Fruit fly (Drosophila melanogaster) whole organism, prepupa: ENCODE results near the gene Gyc89Da.
A peak's percentile ranks its signal among the peaks of the same experiment; 100 is the strongest.

ENCODE experiments used
- Blimp-1 ChIP-seq: fragments of 200-800 bp; sonication (Bioruptor generic); optimal IDR thresholded peaks from 3 replicates; lab custom pipeline; 2017; ENCODE audit warnings: missing biosample characterization, missing genetic modification characterization, mild to moderate bottlenecking, moderate library complexity, missing genetic modification reagents
- CG10631 ChIP-seq: fragments of 200-800 bp; sonication (Bioruptor generic); optimal IDR thresholded peaks from 2 replicates; lab custom pipeline; 2016; ENCODE audit warnings: missing biosample characterization, missing genetic modification characterization
- CG11294 ChIP-seq: fragments of 200-800 bp; sonication (Bioruptor generic); IDR thresholded peaks from 2 replicates; pipeline ENCODE4 v1.3.6; 2022; ENCODE audit warnings: missing biosample characterization, missing genetic modification characterization
- CG11762 ChIP-seq: fragments of 200-800 bp; sonication (Bioruptor generic); optimal IDR thresholded peaks from 3 replicates; lab custom pipeline; 2016; ENCODE audit warnings: missing biosample characterization, missing genetic modification characterization; ENCODE audit not compliant: insufficient read depth
- CG15336 ChIP-seq: fragments of 200-800 bp; sonication (Bioruptor generic); IDR thresholded peaks from 2 replicates; pipeline ENCODE4 v1.3.6; 2022; ENCODE audit warnings: missing biosample characterization, missing genetic modification characterization
- CG1621 ChIP-seq: fragments of 200-800 bp; sonication (Bioruptor generic); optimal IDR thresholded peaks from 3 replicates; lab custom pipeline; 2018; ENCODE audit warnings: missing biosample characterization, mild to moderate bottlenecking, missing genetic modification characterization
- CG16779 ChIP-seq: fragments of 200-800 bp; sonication (Bioruptor generic); optimal IDR thresholded peaks from 3 replicates; lab custom pipeline; 2017; ENCODE audit warnings: missing biosample characterization, mild to moderate bottlenecking, missing genetic modification characterization
- CG31627 ChIP-seq: fragments of 200-800 bp; sonication (Bioruptor generic); optimal IDR thresholded peaks from 3 replicates; lab custom pipeline; 2016; ENCODE audit warnings: missing biosample characterization, missing genetic modification characterization
- CG34406 ChIP-seq: fragments of 200-800 bp; sonication (Bioruptor generic); optimal IDR thresholded peaks from 3 replicates; lab custom pipeline; 2016; ENCODE audit warnings: missing biosample characterization, missing genetic modification characterization
- CG3919 ChIP-seq: fragments of 200-800 bp; sonication (Bioruptor generic); optimal IDR thresholded peaks from 3 replicates; lab custom pipeline; 2016; ENCODE audit warnings: missing biosample characterization, missing genetic modification characterization
- CG4318 ChIP-seq: fragments of 200-800 bp; sonication (Bioruptor generic); optimal IDR thresholded peaks from 3 replicates; lab custom pipeline; 2017; ENCODE audit warnings: missing biosample characterization, mild to moderate bottlenecking, missing genetic modification characterization
- CG6163 ChIP-seq: fragments of 200-800 bp; sonication (Bioruptor generic); IDR thresholded peaks from 3 replicates; pipeline ENCODE4 v1.3.6; 2022; ENCODE audit warnings: missing biosample characterization, missing genetic modification characterization
- CG6276 ChIP-seq: fragments of 200-800 bp; sonication (Bioruptor generic); optimal IDR thresholded peaks from 2 replicates; lab custom pipeline; 2017; ENCODE audit warnings: missing biosample characterization, mild to moderate bottlenecking, missing genetic modification characterization
- CG6792 ChIP-seq: fragments of 200-800 bp; sonication (Bioruptor generic); optimal IDR thresholded peaks from 3 replicates; lab custom pipeline; 2016; ENCODE audit warnings: missing biosample characterization, missing genetic modification characterization
- CG6854 ChIP-seq: fragments of 200-800 bp; sonication (Bioruptor generic); optimal IDR thresholded peaks from 2 replicates; lab custom pipeline; 2017; ENCODE audit warnings: missing biosample characterization, mild to moderate bottlenecking, missing genetic modification characterization
- CG7368 ChIP-seq: fragments of 200-800 bp; sonication (Bioruptor generic); optimal IDR thresholded peaks from 3 replicates; lab custom pipeline; 2016; ENCODE audit warnings: missing biosample characterization, missing genetic modification characterization
- CG8319 ChIP-seq: fragments of 200-800 bp; sonication (Bioruptor generic); optimal IDR thresholded peaks from 3 replicates; lab custom pipeline; 2016; ENCODE audit warnings: missing biosample characterization, missing genetic modification characterization
- CG9139 ChIP-seq: fragments of 200-800 bp; sonication (Bioruptor generic); optimal IDR thresholded peaks from 3 replicates; lab custom pipeline; 2017; ENCODE audit warnings: missing biosample characterization, mild to moderate bottlenecking, missing genetic modification characterization
- Eip78C ChIP-seq: fragments of 200-800 bp; sonication (Bioruptor generic); peaks from one replicate; lab custom pipeline; 2016; ENCODE audit warnings: missing biosample characterization, missing genetic modification characterization
- Eip93F ChIP-seq: fragments of 200-800 bp; sonication (Bioruptor generic); optimal IDR thresholded peaks from 2 replicates; lab custom pipeline; 2016; ENCODE audit warnings: missing biosample characterization, mild to moderate bottlenecking, missing genetic modification characterization
- Ets21C ChIP-seq: fragments of 200-800 bp; sonication (Bioruptor generic); optimal IDR thresholded peaks from 3 replicates; lab custom pipeline; 2016; ENCODE audit warnings: missing biosample characterization, missing genetic modification characterization
- Ets96B ChIP-seq: fragments of 200-800 bp; optimal IDR thresholded peaks from 2 replicates; lab custom pipeline; 2019; ENCODE audit warnings: missing biosample characterization, mild to moderate bottlenecking, missing genetic modification characterization, moderate library complexity
- Gug ChIP-seq: fragments of 200-800 bp; sonication (Bioruptor generic); IDR thresholded peaks from 2 replicates; pipeline ENCODE4 v1.3.6; 2022; ENCODE audit warnings: missing biosample characterization, missing genetic modification characterization
- Hr39 ChIP-seq: fragments of 200-800 bp; sonication (Bioruptor generic); optimal IDR thresholded peaks from 2 replicates; lab custom pipeline; 2016; ENCODE audit warnings: missing biosample characterization, missing genetic modification characterization
- Hr4 ChIP-seq: fragments of 200-800 bp; sonication (Bioruptor generic); optimal IDR thresholded peaks from 3 replicates; lab custom pipeline; 2016; ENCODE audit warnings: missing biosample characterization, missing genetic modification characterization
- Lpt ChIP-seq: fragments of 200-800 bp; sonication (Bioruptor generic); optimal IDR thresholded peaks from 3 replicates; lab custom pipeline; 2016; ENCODE audit warnings: missing biosample characterization, missing genetic modification characterization
- Met ChIP-seq: fragments of 200-800 bp; sonication (Bioruptor generic); optimal IDR thresholded peaks from 3 replicates; lab custom pipeline; 2016; ENCODE audit warnings: missing biosample characterization, missing genetic modification characterization
- OdsH ChIP-seq: fragments of 200-800 bp; sonication (Bioruptor generic); optimal IDR thresholded peaks from 3 replicates; lab custom pipeline; 2016; ENCODE audit warnings: missing biosample characterization, missing genetic modification characterization
- Smox ChIP-seq: fragments of 200-800 bp; sonication (Bioruptor generic); optimal IDR thresholded peaks from 3 replicates; lab custom pipeline; 2016; ENCODE audit warnings: missing biosample characterization, missing genetic modification characterization
- Sox102F ChIP-seq: fragments of 200-800 bp; sonication (Bioruptor generic); optimal IDR thresholded peaks from 2 replicates; lab custom pipeline; 2016; ENCODE audit warnings: missing biosample characterization, mild to moderate bottlenecking, missing genetic modification characterization
- Sox14 ChIP-seq: fragments of 200-800 bp; sonication (Bioruptor generic); optimal IDR thresholded peaks from 3 replicates; lab custom pipeline; 2016; ENCODE audit warnings: missing biosample characterization, missing genetic modification characterization
- achi ChIP-seq: fragments of 200-800 bp; sonication (Bioruptor generic); optimal IDR thresholded peaks from 3 replicates; lab custom pipeline; 2016; ENCODE audit warnings: missing biosample characterization, missing genetic modification characterization
- acj6 ChIP-seq: fragments of 200-800 bp; sonication (Bioruptor generic); optimal IDR thresholded peaks from 3 replicates; lab custom pipeline; 2016; ENCODE audit warnings: missing biosample characterization, missing genetic modification characterization
- cyc ChIP-seq: fragments of 200-800 bp; sonication (Bioruptor generic); optimal IDR thresholded peaks from 3 replicates; lab custom pipeline; 2016; ENCODE audit warnings: missing biosample characterization, missing genetic modification characterization
- dac ChIP-seq: fragments of 200-800 bp; sonication (Bioruptor generic); optimal IDR thresholded peaks from 2 replicates; lab custom pipeline; 2017; ENCODE audit warnings: missing biosample characterization, mild to moderate bottlenecking, missing genetic modification characterization
- dsx ChIP-seq: fragments of 200-800 bp; optimal IDR thresholded peaks from 3 replicates; lab custom pipeline; 2019; ENCODE audit warnings: missing biosample characterization, mild to moderate bottlenecking, missing genetic modification characterization, moderate library complexity; ENCODE audit not compliant: poor library complexity, severe bottlenecking
- eg ChIP-seq: fragments of 200-800 bp; sonication (Bioruptor generic); IDR thresholded peaks from 3 replicates; pipeline ENCODE4 v1.3.6; 2022; ENCODE audit warnings: missing biosample characterization, missing genetic modification characterization
- esn ChIP-seq: fragments of 200-800 bp; sonication (Bioruptor generic); optimal IDR thresholded peaks from 2 replicates; lab custom pipeline; 2016; ENCODE audit warnings: missing biosample characterization, mild to moderate bottlenecking, missing genetic modification characterization, moderate library complexity
- fd59A ChIP-seq: fragments of 200-800 bp; sonication (Bioruptor generic); optimal IDR thresholded peaks from 2 replicates; lab custom pipeline; 2017; ENCODE audit warnings: missing biosample characterization, mild to moderate bottlenecking, missing genetic modification characterization, missing genetic modification reagents
- fkh ChIP-seq: fragments of 200-800 bp; sonication (Bioruptor generic); optimal IDR thresholded peaks from 3 replicates; lab custom pipeline; 2017; ENCODE audit warnings: missing biosample characterization, mild to moderate bottlenecking, missing genetic modification characterization, moderate library complexity
- lz ChIP-seq: fragments of 200-800 bp; sonication (Bioruptor generic); optimal IDR thresholded peaks from 3 replicates; lab custom pipeline; 2016; ENCODE audit warnings: missing biosample characterization, missing genetic modification characterization
- pdm3 ChIP-seq: fragments of 200-800 bp; sonication (Bioruptor generic); optimal IDR thresholded peaks from 3 replicates; lab custom pipeline; 2016; ENCODE audit warnings: missing biosample characterization, missing genetic modification characterization
- ss ChIP-seq, 2 experiments: fragments of 200-800 bp; sonication (Bioruptor generic); optimal IDR thresholded peaks; 2 replicates in 1 of 2; 3 replicates in 1 of 2; lab custom pipeline; 2017 to 2018; ENCODE audit warnings: mild to moderate bottlenecking in 2 of 2, missing biosample characterization in 2 of 2, missing genetic modification characterization in 2 of 2, moderate library complexity in 1 of 2
- svp ChIP-seq: fragments of 200-800 bp; sonication (Bioruptor generic); peaks from one replicate; lab custom pipeline; 2016; ENCODE audit warnings: missing biosample characterization, missing genetic modification characterization
- topi ChIP-seq: fragments of 200-800 bp; sonication (Bioruptor generic); optimal IDR thresholded peaks from 3 replicates; lab custom pipeline; 2016; ENCODE audit warnings: missing biosample characterization, missing genetic modification characterization
- vri ChIP-seq: fragments of 200-800 bp; sonication (Bioruptor generic); optimal IDR thresholded peaks from 3 replicates; lab custom pipeline; 2016; ENCODE audit warnings: missing biosample characterization, mild to moderate bottlenecking, missing genetic modification characterization

The Gyc89Da gene

dm6 chr3R:16448378-16449134, 23.8 kb upstream of the Gyc89Da start (continued):
- TF ChIP-seq CG11294 (GFP tag; lab: Robert Waterston, UW) (peak; percentile 79), ss (GFP tag; optimal IDR thresholded peaks at IDR 0.05; lab: Kevin White, UChicago) (peak in 1 of 2 experiments; percentile 86), Eip78C (GFP tag; lab: Kevin White, UChicago) (peak; percentile 44), CG16779 (tag; lab: Kevin White, UChicago) (peak; percentile 68), Hr4 (GFP tag; lab: Kevin White, UChicago) (peak; percentile 57)

- peak; percentile 98 for TF ChIP-seq CG4318 (GFP tag; lab: Kevin White, UChicago)
- no peak for TF ChIP-seq Eip93F
- TF ChIP-seq CG6163 (GFP tag; lab: Robert Waterston, UW), result peak; percentile 99
- TF ChIP-seq CG3919 (GFP tag; lab: Kevin White, UChicago), result peak; percentile 99
- peak; percentile 98 for TF ChIP-seq dsx (GFP tag; lab: Kevin White, UChicago)
- TF ChIP-seq OdsH, result peak; percentile 97
- TF ChIP-seq acj6 (GFP tag; lab: Kevin White, UChicago), result peak; percentile 98
- peak; percentile 99 for TF ChIP-seq Gug (GFP tag; lab: Robert Waterston, UW)
- TF ChIP-seq dac (GFP tag; lab: Kevin White, UChicago), result peak; percentile 97
- peak; percentile 97 for TF ChIP-seq achi (GFP tag; lab: Kevin White, UChicago)
- TF ChIP-seq CG6854 (GFP tag; lab: Kevin White, UChicago), result peak; percentile 37
- peak; percentile 86 for TF ChIP-seq Ets21C (GFP tag; lab: Kevin White, UChicago)
- peak; percentile 93 for TF ChIP-seq Hr39 (GFP tag; lab: Kevin White, UChicago)
- TF ChIP-seq vri, result peak; percentile 56
- peak; percentile 98 for TF ChIP-seq ss (GFP tag; optimal IDR thresholded peaks at IDR 0.05; lab: Kevin White, UChicago)
- TF ChIP-seq fd59A (GFP tag; lab: Kevin White, UChicago), result peak; percentile 99
- peak; percentile 81 for TF ChIP-seq Sox102F (GFP tag; lab: Kevin White, UChicago)
- TF ChIP-seq lz, result peak; percentile 94
- TF ChIP-seq CG8319 (GFP tag; lab: Kevin White, UChicago), result peak; percentile 95
- peak; percentile 99 for TF ChIP-seq Eip78C (GFP tag; lab: Kevin White, UChicago)
- TF ChIP-seq Smox, result no peak
- peak; percentile 87 for TF ChIP-seq Met
- TF ChIP-seq Hr4 (GFP tag; lab: Kevin White, UChicago), result peak; percentile 99
- TF ChIP-seq Sox14 (GFP tag; lab: Kevin White, UChicago), result peak; percentile 99
- peak; percentile 92 for TF ChIP-seq topi (GFP tag; lab: Kevin White, UChicago)
- peak; percentile 93 for TF ChIP-seq CG11762 (GFP tag; lab: Kevin White, UChicago)
- TF ChIP-seq CG6792 (GFP tag; lab: Kevin White, UChicago), result peak; percentile 97
- TF ChIP-seq pdm3 (GFP tag; lab: Kevin White, UChicago), result peak; percentile 99
- peak; percentile 97 for TF ChIP-seq CG9139 (GFP tag; lab: Kevin White, UChicago)
- peak; percentile 99 for TF ChIP-seq Ets96B (tag; lab: Kevin White, UChicago)
- peak; percentile 96 for TF ChIP-seq CG15336 (GFP tag; lab: Robert Waterston, UW)
- TF ChIP-seq CG7368 (GFP tag; lab: Kevin White, UChicago), result peak; percentile 97
- peak; percentile 92 for TF ChIP-seq CG34406 (GFP tag; lab: Kevin White, UChicago)
- TF ChIP-seq eg, result peak; percentile 99
- TF ChIP-seq CG6276 (GFP tag; lab: Kevin White, UChicago), result peak; percentile 89
- peak; percentile 94 for TF ChIP-seq CG16779 (tag; lab: Kevin White, UChicago)
- TF ChIP-seq CG1621 (tag; lab: Kevin White, UChicago), result peak; percentile 98
- peak; percentile 93 for TF ChIP-seq svp (GFP tag; lab: Kevin White, UChicago)
- peak; percentile 99 for TF ChIP-seq CG10631 (GFP tag; lab: Kevin White, UChicago)
- TF ChIP-seq Blimp-1 (GFP tag; lab: Kevin White, UChicago), result peak; percentile 37
- TF ChIP-seq Lpt (GFP tag; lab: Kevin White, UChicago), result peak; percentile 97
- peak; percentile 92 for TF ChIP-seq CG31627 (GFP tag; lab: Kevin White, UChicago)
- TF ChIP-seq cyc (GFP tag; lab: Kevin White, UChicago), result peak; percentile 95
- peak; percentile 67 for TF ChIP-seq fkh (GFP tag; lab: Kevin White, UChicago)
- peak; percentile 92 for TF ChIP-seq esn (GFP tag; lab: Kevin White, UChicago)
Observed at dm6 chr3R:16449187-16449973, 23.0 kb upstream of the Gyc89Da start.
